Fruit fly (Drosophila melanogaster) whole organism, prepupa: ENCODE data around the gene Ctps.
A peak's percentile ranks its signal among the peaks of the same experiment; 100 is the strongest.

Experiments used
- CG11902 ChIP-seq: fragments of 200-800 bp; sonication (Bioruptor generic); optimal IDR thresholded peaks from 3 replicates; lab custom pipeline; 2016; ENCODE audit warnings: missing biosample characterization, missing genetic modification characterization
- CG15336 ChIP-seq: fragments of 200-800 bp; sonication (Bioruptor generic); IDR thresholded peaks from 2 replicates; pipeline ENCODE4 v1.3.6; 2022; ENCODE audit warnings: missing biosample characterization, missing genetic modification characterization
- CG16779 ChIP-seq: fragments of 200-800 bp; sonication (Bioruptor generic); optimal IDR thresholded peaks from 3 replicates; lab custom pipeline; 2017; ENCODE audit warnings: missing biosample characterization, mild to moderate bottlenecking, missing genetic modification characterization
- CG3032 ChIP-seq: fragments of 200-800 bp; optimal IDR thresholded peaks from 2 replicates; lab custom pipeline; 2019; ENCODE audit warnings: missing biosample characterization, mild to moderate bottlenecking, missing genetic modification characterization, moderate library complexity
- CG31627 ChIP-seq: fragments of 200-800 bp; sonication (Bioruptor generic); optimal IDR thresholded peaks from 3 replicates; lab custom pipeline; 2016; ENCODE audit warnings: missing biosample characterization, missing genetic modification characterization
- CG32006 ChIP-seq: fragments of 200-800 bp; sonication (Bioruptor generic); optimal IDR thresholded peaks from 3 replicates; lab custom pipeline; 2017; ENCODE audit warnings: missing biosample characterization, mild to moderate bottlenecking, missing genetic modification characterization
- CG34406 ChIP-seq: fragments of 200-800 bp; sonication (Bioruptor generic); optimal IDR thresholded peaks from 3 replicates; lab custom pipeline; 2016; ENCODE audit warnings: missing biosample characterization, missing genetic modification characterization
- CG3919 ChIP-seq: fragments of 200-800 bp; sonication (Bioruptor generic); optimal IDR thresholded peaks from 3 replicates; lab custom pipeline; 2016; ENCODE audit warnings: missing biosample characterization, missing genetic modification characterization
- CG4318 ChIP-seq: fragments of 200-800 bp; sonication (Bioruptor generic); optimal IDR thresholded peaks from 3 replicates; lab custom pipeline; 2017; ENCODE audit warnings: missing biosample characterization, mild to moderate bottlenecking, missing genetic modification characterization
- CG6163 ChIP-seq: fragments of 200-800 bp; sonication (Bioruptor generic); IDR thresholded peaks from 3 replicates; pipeline ENCODE4 v1.3.6; 2022; ENCODE audit warnings: missing biosample characterization, missing genetic modification characterization
- CG6276 ChIP-seq: fragments of 200-800 bp; sonication (Bioruptor generic); optimal IDR thresholded peaks from 2 replicates; lab custom pipeline; 2017; ENCODE audit warnings: missing biosample characterization, mild to moderate bottlenecking, missing genetic modification characterization
- CG6792 ChIP-seq: fragments of 200-800 bp; sonication (Bioruptor generic); optimal IDR thresholded peaks from 3 replicates; lab custom pipeline; 2016; ENCODE audit warnings: missing biosample characterization, missing genetic modification characterization
- CG6854 ChIP-seq: fragments of 200-800 bp; sonication (Bioruptor generic); optimal IDR thresholded peaks from 2 replicates; lab custom pipeline; 2017; ENCODE audit warnings: missing biosample characterization, mild to moderate bottlenecking, missing genetic modification characterization
- CG7368 ChIP-seq: fragments of 200-800 bp; sonication (Bioruptor generic); optimal IDR thresholded peaks from 3 replicates; lab custom pipeline; 2016; ENCODE audit warnings: missing biosample characterization, missing genetic modification characterization
- CG8319 ChIP-seq: fragments of 200-800 bp; sonication (Bioruptor generic); optimal IDR thresholded peaks from 3 replicates; lab custom pipeline; 2016; ENCODE audit warnings: missing biosample characterization, missing genetic modification characterization
- Eip75B ChIP-seq: fragments of 200-800 bp; sonication (Bioruptor generic); optimal IDR thresholded peaks from 3 replicates; lab custom pipeline; 2016; ENCODE audit warnings: missing biosample characterization, missing genetic modification characterization
- Eip93F ChIP-seq: fragments of 200-800 bp; sonication (Bioruptor generic); optimal IDR thresholded peaks from 2 replicates; lab custom pipeline; 2016; ENCODE audit warnings: missing biosample characterization, mild to moderate bottlenecking, missing genetic modification characterization
- Ets21C ChIP-seq: fragments of 200-800 bp; sonication (Bioruptor generic); optimal IDR thresholded peaks from 3 replicates; lab custom pipeline; 2016; ENCODE audit warnings: missing biosample characterization, missing genetic modification characterization
- Ets96B ChIP-seq: fragments of 200-800 bp; optimal IDR thresholded peaks from 2 replicates; lab custom pipeline; 2019; ENCODE audit warnings: missing biosample characterization, mild to moderate bottlenecking, missing genetic modification characterization, moderate library complexity
- Gug ChIP-seq: fragments of 200-800 bp; sonication (Bioruptor generic); IDR thresholded peaks from 2 replicates; pipeline ENCODE4 v1.3.6; 2022; ENCODE audit warnings: missing biosample characterization, missing genetic modification characterization
- Hr38 ChIP-seq: sonication (Bioruptor generic); optimal IDR thresholded peaks from 2 replicates; lab custom pipeline; 2016; ENCODE audit warnings: missing biosample characterization, missing genetic modification characterization
- Hr4 ChIP-seq: fragments of 200-800 bp; sonication (Bioruptor generic); optimal IDR thresholded peaks from 3 replicates; lab custom pipeline; 2016; ENCODE audit warnings: missing biosample characterization, missing genetic modification characterization
- Lpt ChIP-seq: fragments of 200-800 bp; sonication (Bioruptor generic); optimal IDR thresholded peaks from 3 replicates; lab custom pipeline; 2016; ENCODE audit warnings: missing biosample characterization, missing genetic modification characterization
- OdsH ChIP-seq: fragments of 200-800 bp; sonication (Bioruptor generic); optimal IDR thresholded peaks from 3 replicates; lab custom pipeline; 2016; ENCODE audit warnings: missing biosample characterization, missing genetic modification characterization
- Smox ChIP-seq: fragments of 200-800 bp; sonication (Bioruptor generic); optimal IDR thresholded peaks from 3 replicates; lab custom pipeline; 2016; ENCODE audit warnings: missing biosample characterization, missing genetic modification characterization
- Sox102F ChIP-seq: fragments of 200-800 bp; sonication (Bioruptor generic); optimal IDR thresholded peaks from 2 replicates; lab custom pipeline; 2016; ENCODE audit warnings: missing biosample characterization, mild to moderate bottlenecking, missing genetic modification characterization
- Sox14 ChIP-seq: fragments of 200-800 bp; sonication (Bioruptor generic); optimal IDR thresholded peaks from 3 replicates; lab custom pipeline; 2016; ENCODE audit warnings: missing biosample characterization, missing genetic modification characterization
- Sox15 ChIP-seq: fragments of 200-800 bp; sonication (Bioruptor generic); optimal IDR thresholded peaks from 3 replicates; lab custom pipeline; 2016; ENCODE audit warnings: missing biosample characterization, missing genetic modification characterization
- achi ChIP-seq: fragments of 200-800 bp; sonication (Bioruptor generic); optimal IDR thresholded peaks from 3 replicates; lab custom pipeline; 2016; ENCODE audit warnings: missing biosample characterization, missing genetic modification characterization
- acj6 ChIP-seq: fragments of 200-800 bp; sonication (Bioruptor generic); optimal IDR thresholded peaks from 3 replicates; lab custom pipeline; 2016; ENCODE audit warnings: missing biosample characterization, missing genetic modification characterization
- cyc ChIP-seq: fragments of 200-800 bp; sonication (Bioruptor generic); optimal IDR thresholded peaks from 3 replicates; lab custom pipeline; 2016; ENCODE audit warnings: missing biosample characterization, missing genetic modification characterization
- dsx ChIP-seq: fragments of 200-800 bp; optimal IDR thresholded peaks from 3 replicates; lab custom pipeline; 2019; ENCODE audit warnings: missing biosample characterization, mild to moderate bottlenecking, missing genetic modification characterization, moderate library complexity; ENCODE audit not compliant: poor library complexity, severe bottlenecking
- eg ChIP-seq: fragments of 200-800 bp; sonication (Bioruptor generic); IDR thresholded peaks from 3 replicates; pipeline ENCODE4 v1.3.6; 2022; ENCODE audit warnings: missing biosample characterization, missing genetic modification characterization
- esn ChIP-seq: fragments of 200-800 bp; sonication (Bioruptor generic); optimal IDR thresholded peaks from 2 replicates; lab custom pipeline; 2016; ENCODE audit warnings: missing biosample characterization, mild to moderate bottlenecking, missing genetic modification characterization, moderate library complexity
- fd59A ChIP-seq: fragments of 200-800 bp; sonication (Bioruptor generic); optimal IDR thresholded peaks from 2 replicates; lab custom pipeline; 2017; ENCODE audit warnings: missing biosample characterization, mild to moderate bottlenecking, missing genetic modification characterization, missing genetic modification reagents
- fkh ChIP-seq: fragments of 200-800 bp; sonication (Bioruptor generic); optimal IDR thresholded peaks from 3 replicates; lab custom pipeline; 2017; ENCODE audit warnings: missing biosample characterization, mild to moderate bottlenecking, missing genetic modification characterization, moderate library complexity
- lz ChIP-seq: fragments of 200-800 bp; sonication (Bioruptor generic); optimal IDR thresholded peaks from 3 replicates; lab custom pipeline; 2016; ENCODE audit warnings: missing biosample characterization, missing genetic modification characterization
- net ChIP-seq: fragments of 200-800 bp; sonication (Bioruptor generic); optimal IDR thresholded peaks from 3 replicates; lab custom pipeline; 2016; ENCODE audit warnings: missing biosample characterization, missing genetic modification characterization
- pdm3 ChIP-seq: fragments of 200-800 bp; sonication (Bioruptor generic); optimal IDR thresholded peaks from 3 replicates; lab custom pipeline; 2016; ENCODE audit warnings: missing biosample characterization, missing genetic modification characterization
- salr ChIP-seq, 2 experiments: fragments of 200-800 bp; sonication (Bioruptor generic); optimal IDR thresholded peaks; 3 replicates each; lab custom pipeline; 2016 to 2018; ENCODE audit warnings: missing biosample characterization in 2 of 2, missing genetic modification characterization in 2 of 2, mild to moderate bottlenecking in 1 of 2
- ss ChIP-seq, 2 experiments: fragments of 200-800 bp; sonication (Bioruptor generic); optimal IDR thresholded peaks; 2 replicates in 1 of 2; 3 replicates in 1 of 2; lab custom pipeline; 2017 to 2018; ENCODE audit warnings: mild to moderate bottlenecking in 2 of 2, missing biosample characterization in 2 of 2, missing genetic modification characterization in 2 of 2, moderate library complexity in 1 of 2
- topi ChIP-seq: fragments of 200-800 bp; sonication (Bioruptor generic); optimal IDR thresholded peaks from 3 replicates; lab custom pipeline; 2016; ENCODE audit warnings: missing biosample characterization, missing genetic modification characterization

The Ctps gene

dm6 chr3L:15107776-15108379, 10.2 kb downstream of the Ctps start (continued):
- TF ChIP-seq CG8319 (GFP tag; lab: Kevin White, UChicago) (peak; percentile 91), Sox15 (GFP tag; lab: Kevin White, UChicago) (peak; percentile 94), salr (GFP tag; optimal IDR thresholded peaks at IDR 0.05; lab: Kevin White, UChicago) (peak; percentile 84 to 99), CG6163 (peak; percentile 82), Eip93F (GFP tag; lab: Kevin White, UChicago) (peak; percentile 91), cyc (GFP tag; lab: Kevin White, UChicago) (peak; percentile 91), CG16779 (tag; lab: Kevin White, UChicago) (peak; percentile 94), Lpt (GFP tag; lab: Kevin White, UChicago) (peak; percentile 87), CG7368 (GFP tag; lab: Kevin White, UChicago) (peak; percentile 89), lz (GFP tag; lab: Kevin White, UChicago) (peak; percentile 96), topi (GFP tag; lab: Kevin White, UChicago) (peak; percentile 93), Sox14 (GFP tag; lab: Kevin White, UChicago) (peak; percentile 93), ss (GFP tag; optimal IDR thresholded peaks at IDR 0.05; lab: Kevin White, UChicago) (peak; percentile 95), pdm3 (GFP tag; lab: Kevin White, UChicago) (peak; percentile 92), Ets21C (GFP tag; lab: Kevin White, UChicago) (peak; percentile 90), CG11902 (GFP tag; lab: Kevin White, UChicago) (peak; percentile 94), esn (peak; percentile 97), CG31627 (peak; percentile 91), CG6854 (GFP tag; lab: Kevin White, UChicago) (peak; percentile 100), achi (GFP tag; lab: Kevin White, UChicago) (peak; percentile 95), Hr4 (GFP tag; lab: Kevin White, UChicago) (peak; percentile 95)

- TF ChIP-seq CG6792 (GFP tag; lab: Kevin White, UChicago) (no peak), eg (peak; percentile 53), CG3032 (tag; lab: Kevin White, UChicago) (no peak), Hr38 (GFP tag; lab: Kevin White, UChicago) (no peak), CG6276 (peak; percentile 39), CG3919 (GFP tag; lab: Kevin White, UChicago) (no peak), fd59A (GFP tag; lab: Kevin White, UChicago) (no peak), Sox102F (GFP tag; lab: Kevin White, UChicago) (no peak), CG15336 (peak; percentile 13; the same call in 1 of the 2 replicates)
Observed at dm6 chr3L:15108524-15108923, 10.8 kb downstream of the Ctps start.

dm6 chr3L:15108948-15109347, 11.2 kb downstream of the Ctps start:
- TF ChIP-seq Hr4 (GFP tag; lab: Kevin White, UChicago) (no peak), Sox15 (GFP tag; lab: Kevin White, UChicago) (no peak), CG8319 (GFP tag; lab: Kevin White, UChicago) (no peak), CG34406 (GFP tag; lab: Kevin White, UChicago) (no peak), net (GFP tag; lab: Kevin White, UChicago) (no peak), pdm3 (GFP tag; lab: Kevin White, UChicago) (no peak), Sox14 (GFP tag; lab: Kevin White, UChicago) (peak; percentile 8), Eip75B (GFP tag; lab: Kevin White, UChicago) (no peak), Gug (GFP tag; lab: Robert Waterston, UW) (peak; percentile 21; the same call in 1 of the 2 replicates), Ets96B (peak; percentile 39), OdsH (GFP tag; lab: Kevin White, UChicago) (no peak), eg (no peak), CG16779 (tag; lab: Kevin White, UChicago) (no peak), Hr38 (GFP tag; lab: Kevin White, UChicago) (no peak), achi (GFP tag; lab: Kevin White, UChicago) (peak; percentile 60), Eip93F (GFP tag; lab: Kevin White, UChicago) (no peak), lz (GFP tag; lab: Kevin White, UChicago) (peak; percentile 26), ss (GFP tag; optimal IDR thresholded peaks at IDR 0.05; lab: Kevin White, UChicago) (no peak), dsx (GFP tag; lab: Kevin White, UChicago) (peak; percentile 5), CG15336 (peak; percentile 17; the same call in 1 of the 2 replicates), CG6276 (no peak), Lpt (GFP tag; lab: Kevin White, UChicago) (peak; percentile 12), CG4318 (GFP tag; lab: Kevin White, UChicago) (peak; percentile 39), fd59A (GFP tag; lab: Kevin White, UChicago) (no peak), CG3919 (GFP tag; lab: Kevin White, UChicago) (no peak), CG7368 (GFP tag; lab: Kevin White, UChicago) (no peak), CG6792 (GFP tag; lab: Kevin White, UChicago) (peak; percentile 21), salr (GFP tag; optimal IDR thresholded peaks at IDR 0.05; lab: Kevin White, UChicago) (no peak), acj6 (GFP tag; lab: Kevin White, UChicago) (peak; percentile 50), Smox (GFP tag; lab: Kevin White, UChicago) (no peak), topi (GFP tag; lab: Kevin White, UChicago) (no peak), fkh (GFP tag; lab: Kevin White, UChicago) (no peak), esn (peak; percentile 39), CG6163 (peak; percentile 17; the same call in 2 of the 3 replicates), Ets21C (GFP tag; lab: Kevin White, UChicago) (no peak), CG11902 (GFP tag; lab: Kevin White, UChicago) (no peak), CG32006 (GFP tag; lab: Kevin White, UChicago) (no peak)
